Worm (Caenorhabditis elegans): ENCODE results near the gene cdgs-1.

DNA sequence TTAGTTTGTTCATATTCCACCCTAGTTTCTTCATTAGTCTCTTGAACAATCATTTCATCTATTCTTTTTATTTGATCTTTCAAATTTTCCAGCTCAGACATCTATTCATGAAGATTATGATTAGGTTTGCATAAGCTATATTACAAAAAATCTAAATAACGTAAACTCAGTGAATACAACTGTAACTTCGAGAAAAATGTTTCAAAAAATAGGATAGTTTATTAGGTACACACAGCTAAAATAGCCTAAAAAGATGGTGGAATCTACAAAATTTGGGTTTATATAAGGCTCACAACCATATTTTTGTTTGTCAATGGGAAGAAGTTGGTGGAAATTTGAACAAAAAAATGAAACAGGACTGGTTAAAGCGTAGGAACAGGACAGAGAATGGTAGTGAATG is 2.8 kb downstream of the cdgs-1 start, which contains the start of gene zgpa-1:
- TF ChIP-seq W03F9.2 (tag; optimal IDR thresholded peaks at IDR 0.05): no peak
- TF ChIP-seq him-1 (tag; optimal IDR thresholded peaks at IDR 0.05): no peak
- no peak for TF ChIP-seq dao-5 (tag; optimal IDR thresholded peaks at IDR 0.05)
